Worm (Caenorhabditis elegans) whole organism, L3 larva: ENCODE data around the gene K08F11.1.
A peak's percentile ranks its signal among the peaks of the same experiment; 100 is the strongest.
"Not testable (repeated sequence)": the region's sequence is repeated elsewhere in the genome, so short reads cannot be mapped to it uniquely, and the experiment has no call there.

Experiments used
- ZK546.5 ChIP-seq: sonication (generic microtip); optimal IDR thresholded peaks from 2 replicates; lab custom pipeline; 2017; ENCODE audit warnings: missing biosample characterization, missing genetic modification characterization
- ama-1 ChIP-seq: fragments of 150-350 bp; optimal IDR thresholded peaks from 2 replicates; lab custom pipeline; 2018
- ceh-16 ChIP-seq: sonication (generic microtip); optimal IDR thresholded peaks from 2 replicates; lab custom pipeline; 2017; ENCODE audit warnings: missing biosample characterization, missing genetic modification characterization
- daf-12 ChIP-seq: fragments of 150-350 bp; optimal IDR thresholded peaks from 2 replicates; lab custom pipeline; 2014; ENCODE audit warnings: missing biosample characterization, missing genetic modification reagents, missing genetic modification characterization
- egl-27 ChIP-seq: sonication (generic microtip); optimal IDR thresholded peaks from 4 replicates; lab custom pipeline; 2017; ENCODE audit warnings: missing biosample characterization, missing genetic modification reagents, missing genetic modification characterization
- egl-5 ChIP-seq: fragments of 150-350 bp; optimal IDR thresholded peaks from 2 replicates; lab custom pipeline; 2017; ENCODE audit warnings: missing biosample characterization, missing genetic modification reagents, missing genetic modification characterization, inconsistent platforms
- elt-2 ChIP-seq: sonication (generic microtip); optimal IDR thresholded peaks from 2 replicates; lab custom pipeline; 2016; ENCODE audit warnings: missing genetic modification reagents, mild to moderate bottlenecking, missing genetic modification characterization, missing compliant biosample characterization
- elt-3 ChIP-seq, 3 experiments: fragments of 150-350 bp in 1 of 3; sonication (generic microtip) in 2 of 3; optimal IDR thresholded peaks; 2 replicates in 2 of 3; 4 replicates in 1 of 3; lab custom pipeline; 2014 to 2017; ENCODE audit warnings: missing biosample characterization in 3 of 3, missing genetic modification characterization in 3 of 3
- eor-1 ChIP-seq, 2 experiments: fragments of 150-350 bp; optimal IDR thresholded peaks; 2 replicates each; lab custom pipeline; 2014 to 2018; ENCODE audit warnings: missing biosample characterization in 2 of 2, missing genetic modification characterization in 2 of 2
- fkh-10 ChIP-seq: sonication (generic microtip); optimal IDR thresholded peaks from 2 replicates; lab custom pipeline; 2017; ENCODE audit warnings: missing biosample characterization, missing genetic modification reagents, missing genetic modification characterization
- hmg-11 ChIP-seq: sonication (generic microtip); optimal IDR thresholded peaks from 2 replicates; lab custom pipeline; 2016; ENCODE audit warnings: missing genetic modification characterization, missing compliant biosample characterization
- jun-1 ChIP-seq: fragments of 150-350 bp; optimal IDR thresholded peaks from 2 replicates; lab custom pipeline; 2014; ENCODE audit warnings: missing biosample characterization, missing genetic modification reagents, missing genetic modification characterization
- lin-15B ChIP-seq: fragments of 150-350 bp; optimal IDR thresholded peaks from 2 replicates; lab custom pipeline; 2014; ENCODE audit warnings: missing biosample characterization, missing genetic modification characterization
- lin-39 ChIP-seq: fragments of 150-350 bp; optimal IDR thresholded peaks from 2 replicates; lab custom pipeline; 2018; ENCODE audit warnings: missing biosample characterization, missing genetic modification reagents, missing genetic modification characterization
- lsy-12 ChIP-seq: sonication (generic microtip); optimal IDR thresholded peaks from 2 replicates; lab custom pipeline; 2016; ENCODE audit warnings: mild to moderate bottlenecking, missing genetic modification characterization, missing compliant biosample characterization
- mdl-1 ChIP-seq: fragments of 150-350 bp; optimal IDR thresholded peaks from 2 replicates; lab custom pipeline; 2014; ENCODE audit warnings: missing biosample characterization, missing genetic modification characterization
- mml-1 ChIP-seq: fragments of 150-350 bp; sonication (generic microtip); optimal IDR thresholded peaks from 3 replicates; lab custom pipeline; 2014; ENCODE audit warnings: missing biosample characterization, missing genetic modification characterization
- nfya-1 ChIP-seq: sonication (generic microtip); optimal IDR thresholded peaks from 2 replicates; lab custom pipeline; 2017; ENCODE audit warnings: missing genetic modification characterization, mild to moderate bottlenecking, missing compliant biosample characterization, antibody characterized with exemption, moderate library complexity; ENCODE audit not compliant: insufficient read depth
- nhr-12 ChIP-seq: fragments of 150-350 bp; optimal IDR thresholded peaks from 2 replicates; lab custom pipeline; 2014; ENCODE audit warnings: missing biosample characterization, missing genetic modification characterization
- nhr-23 ChIP-seq: fragments of 150-350 bp; optimal IDR thresholded peaks from 2 replicates; lab custom pipeline; 2014; ENCODE audit warnings: missing biosample characterization, missing genetic modification reagents, missing genetic modification characterization
- nhr-25 ChIP-seq: sonication (generic microtip); optimal IDR thresholded peaks from 2 replicates; lab custom pipeline; 2017; ENCODE audit warnings: missing biosample characterization, missing genetic modification characterization
- nhr-43 ChIP-seq: sonication (generic microtip); optimal IDR thresholded peaks from 2 replicates; lab custom pipeline; 2016; ENCODE audit warnings: mild to moderate bottlenecking, missing genetic modification characterization, missing compliant biosample characterization; ENCODE audit not compliant: poor library complexity, severe bottlenecking
- nhr-67 ChIP-seq: fragments of 150-350 bp; optimal IDR thresholded peaks from 2 replicates; lab custom pipeline; 2014; ENCODE audit warnings: missing biosample characterization, missing genetic modification characterization
- nhr-76 ChIP-seq: fragments of 150-350 bp; sonication (generic microtip); optimal IDR thresholded peaks from 5 replicates; lab custom pipeline; 2014; ENCODE audit warnings: missing biosample characterization, missing genetic modification characterization
- pha-4 ChIP-seq: fragments of 150-350 bp; optimal IDR thresholded peaks from 2 replicates; lab custom pipeline; 2014; ENCODE audit warnings: missing biosample characterization, missing genetic modification reagents, missing genetic modification characterization
- pqm-1 ChIP-seq: fragments of 150-350 bp; optimal IDR thresholded peaks from 2 replicates; lab custom pipeline; 2017; ENCODE audit warnings: missing biosample characterization, missing genetic modification characterization, inconsistent platforms
- snpc-4 ChIP-seq: fragments of 150-350 bp; optimal IDR thresholded peaks from 2 replicates; lab custom pipeline; 2014; ENCODE audit warnings: missing biosample characterization, missing genetic modification characterization
- tbx-2 ChIP-seq: sonication (generic microtip); optimal IDR thresholded peaks from 2 replicates; lab custom pipeline; 2016; ENCODE audit warnings: mild to moderate bottlenecking, missing genetic modification characterization, missing compliant biosample characterization
- unc-62 ChIP-seq: fragments of 150-350 bp; sonication (generic microtip); optimal IDR thresholded peaks from 4 replicates; lab custom pipeline; 2014; ENCODE audit warnings: missing biosample characterization, missing genetic modification reagents, missing genetic modification characterization
- ztf-11 ChIP-seq: fragments of 150-350 bp; optimal IDR thresholded peaks from 2 replicates; lab custom pipeline; 2014; ENCODE audit warnings: missing biosample characterization, missing genetic modification characterization

K08F11.1 gene

ce11 chrIV:4705182-4705581 is 19.5 kb upstream of the K08F11.1 start:
- no peak for TF ChIP-seq nhr-43
- no peak for TF ChIP-seq nhr-67 (tag; lab: Kevin White, UChicago)
- peak; percentile 47 for TF ChIP-seq pqm-1 (tag; lab: Kevin White, UChicago)
- peak; percentile 7 for TF ChIP-seq hmg-11 (tag; lab: Kevin White, UChicago)
- TF ChIP-seq unc-62 (GFP tag; lab: Kevin White, UChicago) = no peak
- TF ChIP-seq snpc-4 (tag; lab: Kevin White, UChicago) = peak; percentile 46
- peak; percentile 68 for TF ChIP-seq lin-15B (tag; lab: Kevin White, UChicago)
- no peak for TF ChIP-seq egl-27 (tag; lab: Kevin White, UChicago)
- peak; percentile 92 for TF ChIP-seq nfya-1 (tag; lab: Kevin White, UChicago)
- TF ChIP-seq nhr-12 = no peak
- TF ChIP-seq pha-4 (tag; lab: Kevin White, UChicago) = peak; percentile 67
- peak; percentile 72 for TF ChIP-seq elt-2 (tag; lab: Kevin White, UChicago)
- no peak for TF ChIP-seq ama-1 (lab: Kevin White, UChicago)
- peak; percentile 55 for TF ChIP-seq nhr-25
- TF ChIP-seq jun-1 (tag; lab: Kevin White, UChicago) = peak; percentile 58
- TF ChIP-seq nhr-23 (tag; lab: Kevin White, UChicago) = peak; percentile 72
- TF ChIP-seq lin-39 (tag; lab: Kevin White, UChicago) = peak; percentile 60
- no peak for TF ChIP-seq mml-1 (tag; lab: Kevin White, UChicago)
- peak; percentile 45 for TF ChIP-seq lsy-12
- peak; percentile 7 for TF ChIP-seq egl-5

- TF ChIP-seq fkh-10 (GFP tag; lab: Kevin White, UChicago) (no peak), nfya-1 (tag; lab: Kevin White, UChicago) (peak; percentile 73)
- TF ChIP-seq, all 47 proteins: peak for 1
Observed at ce11 chrIV:4705922-4706321, 18.7 kb upstream of the K08F11.1 start.

ce11 chrIV:4710459-4710858 is 14.2 kb upstream of the K08F11.1 start, which contains the start of gene cif-1:
TSS of gene cif-1 (minus strand) at chrIV:4710755.
- TF ChIP-seq pqm-1 (tag; lab: Kevin White, UChicago) = no peak
- no peak for TF ChIP-seq nhr-25
- no peak for TF ChIP-seq eor-1 (tag; optimal IDR thresholded peaks at IDR 0.05; lab: Kevin White, UChicago)
- no peak for TF ChIP-seq nhr-76
- no peak for TF ChIP-seq ztf-11 (tag; lab: Kevin White, UChicago)
- TF ChIP-seq mdl-1 (tag; lab: Kevin White, UChicago) = no peak
- no peak for TF ChIP-seq ceh-16
- TF ChIP-seq, all 47 proteins: peak for 0

- TF ChIP-seq nfya-1 (tag; lab: Kevin White, UChicago) = peak; percentile 10
- no peak for TF ChIP-seq mdl-1 (tag; lab: Kevin White, UChicago)
- peak; percentile 27 for TF ChIP-seq lin-15B (tag; lab: Kevin White, UChicago)
- peak; percentile 26 for TF ChIP-seq pha-4 (tag; lab: Kevin White, UChicago)
- TF ChIP-seq, all 47 proteins: peak for 3
Observed at ce11 chrIV:4712376-4712775, 12.3 kb upstream of the K08F11.1 start, which contains the start of gene yars-2. TSS of gene yars-2 (minus strand) at chrIV:4712624.

ce11 chrIV:4715785-4716184 is 8.9 kb upstream of the K08F11.1 start, which contains the start of gene miro-1:
TSS of gene miro-1 (minus strand) at chrIV:4715807.
- TF ChIP-seq daf-12 (tag; lab: Kevin White, UChicago); ZK546.5 (tag; lab: Kevin White, UChicago); elt-3 (tag; optimal IDR thresholded peaks at IDR 0.05; lab: Kevin White, UChicago): not testable (repeated sequence)

- TF ChIP-seq lin-15B (tag; lab: Kevin White, UChicago) = peak; percentile 19
- peak; percentile 22 for TF ChIP-seq nfya-1 (tag; lab: Kevin White, UChicago)
- TF ChIP-seq tbx-2 (tag; lab: Kevin White, UChicago) = peak; percentile 27
- peak; percentile 1 for TF ChIP-seq elt-2 (tag; lab: Kevin White, UChicago)
Observed at ce11 chrIV:4720522-4720921, 4.1 kb upstream of the K08F11.1 start.
